Worm (Caenorhabditis elegans) whole organism, mixed stage, embryonic: Measurements from ENCODE around the gene srab-24.

Source experiments
- blmp-1 ChIP-seq: fragments of 150-350 bp; optimal IDR thresholded peaks from 2 replicates; lab custom pipeline; 2014; ENCODE audit warnings: missing biosample characterization, missing genetic modification characterization
- elt-1 ChIP-seq: sonication (generic microtip); optimal IDR thresholded peaks from 2 replicates; lab custom pipeline; 2017; ENCODE audit warnings: missing genetic modification characterization, mild to moderate bottlenecking, missing compliant biosample characterization, antibody characterized with exemption, moderate library complexity, borderline replicate concordance; ENCODE audit not compliant: insufficient read depth
- lsy-2 ChIP-seq: fragments of 150-350 bp; optimal IDR thresholded peaks from 2 replicates; lab custom pipeline; 2014; ENCODE audit warnings: missing biosample characterization, missing genetic modification characterization
- mep-1 ChIP-seq: fragments of 150-350 bp; optimal IDR thresholded peaks from 2 replicates; lab custom pipeline; 2017; ENCODE audit warnings: missing biosample characterization, missing genetic modification reagents, missing genetic modification characterization, inconsistent platforms
- mls-2 ChIP-seq: sonication (generic microtip); optimal IDR thresholded peaks from 2 replicates; lab custom pipeline; 2016; ENCODE audit warnings: mild to moderate bottlenecking, missing genetic modification characterization, moderate library complexity, missing compliant biosample characterization
- nhr-237 ChIP-seq: fragments of 150-350 bp; optimal IDR thresholded peaks from 2 replicates; lab custom pipeline; 2014; ENCODE audit warnings: missing biosample characterization, missing genetic modification characterization
- nhr-76 ChIP-seq: sonication (generic microtip); optimal IDR thresholded peaks from 2 replicates; lab custom pipeline; 2017; ENCODE audit warnings: missing biosample characterization, missing genetic modification characterization
- snpc-4 ChIP-seq: fragments of 150-350 bp; optimal IDR thresholded peaks from 2 replicates; lab custom pipeline; 2014; ENCODE audit warnings: missing biosample characterization, missing genetic modification characterization
- unc-39 ChIP-seq: fragments of 150-350 bp; optimal IDR thresholded peaks from 2 replicates; lab custom pipeline; 2014; ENCODE audit warnings: missing biosample characterization, missing genetic modification characterization
- unc-62 ChIP-seq: fragments of 150-350 bp; optimal IDR thresholded peaks from 2 replicates; lab custom pipeline; 2014; ENCODE audit warnings: missing biosample characterization, missing genetic modification reagents, missing genetic modification characterization
- ztf-11 ChIP-seq: fragments of 150-350 bp; optimal IDR thresholded peaks from 2 replicates; lab custom pipeline; 2014; ENCODE audit warnings: missing biosample characterization, missing genetic modification characterization

DNA sequence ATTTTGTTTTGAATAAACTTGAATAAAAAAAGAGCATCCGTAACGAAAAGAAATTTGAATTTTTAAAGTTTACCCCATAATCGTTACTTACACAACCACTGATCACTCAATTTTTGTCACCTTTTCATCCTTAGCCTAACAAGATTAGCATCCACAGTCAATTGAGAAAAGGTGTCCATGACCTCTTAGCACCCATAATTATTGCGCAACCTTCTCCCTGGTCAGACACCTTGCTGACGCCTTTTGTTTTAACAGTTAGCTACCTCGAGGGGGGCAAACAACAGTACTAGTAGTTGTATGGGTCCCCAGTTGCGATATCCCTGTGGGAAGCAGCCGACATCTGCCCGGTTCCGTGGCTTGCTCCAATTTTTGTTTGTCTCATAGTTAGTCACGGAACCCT is 47.0 kb upstream of the srab-24 start:
- no peak for TF ChIP-seq nhr-237
- TF ChIP-seq unc-62: no peak
- TF ChIP-seq lsy-2 (tag; lab: Kevin White, UChicago): no peak
- TF ChIP-seq snpc-4 (tag; lab: Kevin White, UChicago): no peak
- no peak for TF ChIP-seq mep-1
- TF ChIP-seq elt-1 (tag; lab: Kevin White, UChicago): no peak
- no peak for TF ChIP-seq unc-39 (tag; lab: Kevin White, UChicago)
- TF ChIP-seq nhr-76 (tag; lab: Kevin White, UChicago): no peak
- TF ChIP-seq mls-2 (tag; lab: Kevin White, UChicago): no peak
- TF ChIP-seq blmp-1 (tag; lab: Kevin White, UChicago): no peak
- no peak for TF ChIP-seq ztf-11 (tag; lab: Kevin White, UChicago)
